Fruit fly (Drosophila melanogaster): ENCODE data around the gene CG32262.

The CG32262 gene

DNA sequence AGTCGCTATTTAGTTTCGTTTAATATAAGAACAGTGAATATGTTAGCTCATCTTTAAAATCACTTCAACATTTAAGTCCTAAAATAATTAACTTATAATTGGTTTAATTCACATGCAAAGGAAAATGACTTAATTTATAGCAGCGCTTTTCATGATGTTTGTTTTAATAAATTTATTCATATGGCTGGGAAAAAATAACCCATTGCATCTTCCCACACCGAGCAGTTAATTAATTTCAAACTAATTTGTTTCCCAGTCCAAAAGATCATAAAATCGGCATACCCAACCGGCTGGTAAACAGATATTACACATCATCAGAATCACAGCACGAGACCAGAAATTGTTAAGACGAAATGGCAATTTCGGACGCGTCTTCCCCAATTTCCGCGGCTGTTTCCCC lies 39.2 kb downstream of the CG32262 start (continued):
- no peak for TF ChIP-seq B-H2 (GFP tag; optimal IDR thresholded peaks at IDR 0.05)
- no peak for TF ChIP-seq ara (GFP tag; IDR thresholded peaks at IDR 0.05)
- no peak for TF ChIP-seq sens-2 (GFP tag; IDR thresholded peaks at IDR 0.05)
- no peak for TF ChIP-seq CG10565 (GFP tag; optimal IDR thresholded peaks at IDR 0.05)
- peak; percentile 77 for TF ChIP-seq CG32532 (GFP tag; IDR thresholded peaks at IDR 0.05)
- TF ChIP-seq D (optimal IDR thresholded peaks at IDR 0.05) = no peak
- no peak for TF ChIP-seq D (GFP tag; optimal IDR thresholded peaks at IDR 0.05)
- TF ChIP-seq vnd (GFP tag; IDR thresholded peaks at IDR 0.05; ENCODE audit: partially characterized antibody) = no peak
- TF ChIP-seq CG3847 (GFP tag; IDR thresholded peaks at IDR 0.05) = peak; percentile 51
- TF ChIP-seq CG12769 (tag; optimal IDR thresholded peaks at IDR 0.05) = peak; percentile 10
- peak; percentile 71; the same call in 1 of the 2 replicates for TF ChIP-seq lmd (GFP tag; IDR thresholded peaks at IDR 0.05)
- no peak for TF ChIP-seq da (GFP tag; optimal IDR thresholded peaks at IDR 0.05)
- peak; percentile 51 for TF ChIP-seq Hsf (GFP tag; optimal IDR thresholded peaks at IDR 0.05)
- peak; percentile 57 for TF ChIP-seq HLH54F (GFP tag; optimal IDR thresholded peaks at IDR 0.05)
- TF ChIP-seq h (optimal IDR thresholded peaks at IDR 0.05) = no peak
- no peak for TF ChIP-seq CG16863 (GFP tag; optimal IDR thresholded peaks at IDR 0.05)
- no peak for TF ChIP-seq nau (GFP tag; optimal IDR thresholded peaks at IDR 0.05)
- TF ChIP-seq CG1647 (GFP tag; optimal IDR thresholded peaks at IDR 0.05) = peak; percentile 11
- no peak for TF ChIP-seq hkb (optimal IDR thresholded peaks at IDR 0.05)
- peak; percentile 47 for TF ChIP-seq hkb (GFP tag; IDR thresholded peaks at IDR 0.05)
- peak; percentile 2 for TF ChIP-seq ems (GFP tag; optimal IDR thresholded peaks at IDR 0.05)
- peak; percentile 6 for TF ChIP-seq org-1 (GFP tag; optimal IDR thresholded peaks at IDR 0.05)
- no peak for TF ChIP-seq tll (GFP tag; optimal IDR thresholded peaks at IDR 0.05)
- TF ChIP-seq salm (tag; optimal IDR thresholded peaks at IDR 0.05) = no peak
- no peak for TF ChIP-seq CrebB (tag; optimal IDR thresholded peaks at IDR 0.05)
- no peak for TF ChIP-seq wek (GFP tag; optimal IDR thresholded peaks at IDR 0.05)
- TF ChIP-seq CG18619 (GFP tag; optimal IDR thresholded peaks at IDR 0.05) = peak; percentile 49
- TF ChIP-seq CG34224 (GFP tag; IDR thresholded peaks at IDR 0.05; ENCODE audit: partially characterized antibody) = no peak
- TF ChIP-seq B-H1 (GFP tag; IDR thresholded peaks at IDR 0.05) = no peak
- TF ChIP-seq so (GFP tag; IDR thresholded peaks at IDR 0.05) = peak; percentile 50; the same call in 1 of the 3 replicates
- no peak for TF ChIP-seq Sox100B (GFP tag; optimal IDR thresholded peaks at IDR 0.05)
- TF ChIP-seq chm (GFP tag; IDR thresholded peaks at IDR 0.05) = no peak
- TF ChIP-seq Chrac-16 (GFP tag; optimal IDR thresholded peaks at IDR 0.05) = no peak
- TF ChIP-seq Deaf1 (tag; optimal IDR thresholded peaks at IDR 0.05) = no peak
- TF ChIP-seq CG2678 (tag; optimal IDR thresholded peaks at IDR 0.05) = peak; percentile 69
- TF ChIP-seq CoRest (tag; optimal IDR thresholded peaks at IDR 0.05) = peak; percentile 75
- TF ChIP-seq grau (tag; optimal IDR thresholded peaks at IDR 0.05) = peak; percentile 58
- peak; percentile 50 for TF ChIP-seq HHEX (GFP tag; optimal IDR thresholded peaks at IDR 0.05)
- TF ChIP-seq CG17385 (GFP tag; optimal IDR thresholded peaks at IDR 0.05) = peak; percentile 37
- TF ChIP-seq fd3F (GFP tag; optimal IDR thresholded peaks at IDR 0.05) = peak; percentile 20
- no peak for TF ChIP-seq CG1233 (GFP tag; optimal IDR thresholded peaks at IDR 0.05)
- no peak for TF ChIP-seq sima (GFP tag; optimal IDR thresholded peaks at IDR 0.05)
- TF ChIP-seq esg (GFP tag; conservative IDR thresholded peaks at IDR 0.05) = peak; percentile 50; the same call in 1 of the 2 replicates
- no peak for TF ChIP-seq CG13123 (GFP tag; optimal IDR thresholded peaks at IDR 0.05)
- TF ChIP-seq CG9797 (GFP tag; optimal IDR thresholded peaks at IDR 0.05) = no peak
- TF ChIP-seq bsh (GFP tag; optimal IDR thresholded peaks at IDR 0.05) = no peak
- TF ChIP-seq br (optimal IDR thresholded peaks at IDR 0.05) = no peak
- no peak for TF ChIP-seq Antp (GFP tag; optimal IDR thresholded peaks at IDR 0.05)
- TF ChIP-seq CG1603 (tag; optimal IDR thresholded peaks at IDR 0.05) = peak; percentile 4
- TF ChIP-seq twi (tag; optimal IDR thresholded peaks at IDR 0.05) = no peak
- no peak for TF ChIP-seq CG8281 (tag; optimal IDR thresholded peaks at IDR 0.05)
- TF ChIP-seq HmgZ (tag; optimal IDR thresholded peaks at IDR 0.05) = peak; percentile 44
- TF ChIP-seq eve (GFP tag; optimal IDR thresholded peaks at IDR 0.05) = no peak
